Worm (Caenorhabditis elegans) whole organism, L4/young adult: ENCODE data around the gene hmt-1.
A peak's percentile ranks its signal among the peaks of the same experiment; 100 is the strongest.
"Not testable (repeated sequence)": the region's sequence is repeated elsewhere in the genome, so short reads cannot be mapped to it uniquely, and the experiment has no call there.

ENCODE experiments used
- W03F9.2 ChIP-seq: fragments of 150-350 bp; optimal IDR thresholded peaks from 2 replicates; lab custom pipeline; 2014; ENCODE audit warnings: missing biosample characterization, missing genetic modification characterization
- dao-5 ChIP-seq: sonication (generic microtip); optimal IDR thresholded peaks from 2 replicates; lab custom pipeline; 2016; ENCODE audit warnings: missing genotype, missing genetic modification characterization, moderate library complexity, missing compliant biosample characterization
- him-1 ChIP-seq: sonication (generic microtip); optimal IDR thresholded peaks from 2 replicates; lab custom pipeline; 2016; ENCODE audit warnings: missing genotype, missing genetic modification reagents, missing genetic modification characterization, missing compliant biosample characterization

hmt-1 gene

DNA sequence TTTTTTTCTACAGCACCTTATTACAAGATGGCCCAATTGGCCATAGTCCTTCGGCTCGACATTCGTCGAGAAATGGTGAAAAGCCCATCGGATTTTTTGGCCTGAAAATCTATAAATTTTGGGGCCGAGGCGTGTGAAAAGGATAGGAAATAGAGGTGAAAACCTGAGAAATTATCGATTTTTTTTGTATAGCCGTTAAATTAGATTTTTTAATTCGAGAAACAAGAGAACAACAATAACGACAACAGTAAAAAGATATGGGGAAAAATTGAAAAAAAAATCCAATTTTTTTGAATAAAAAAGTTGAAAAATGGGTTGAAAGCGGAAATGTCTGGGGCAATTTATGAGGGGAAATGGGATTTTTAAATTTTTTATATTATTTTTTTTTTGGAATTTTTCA lies at the start of gene hmt-1:
Gene hmt-1, minus strand, starts transcription at position 101 of the 400 bp plus-strand sequence.
- no peak for TF ChIP-seq him-1 (tag; lab: Kevin White, UChicago)

DNA sequence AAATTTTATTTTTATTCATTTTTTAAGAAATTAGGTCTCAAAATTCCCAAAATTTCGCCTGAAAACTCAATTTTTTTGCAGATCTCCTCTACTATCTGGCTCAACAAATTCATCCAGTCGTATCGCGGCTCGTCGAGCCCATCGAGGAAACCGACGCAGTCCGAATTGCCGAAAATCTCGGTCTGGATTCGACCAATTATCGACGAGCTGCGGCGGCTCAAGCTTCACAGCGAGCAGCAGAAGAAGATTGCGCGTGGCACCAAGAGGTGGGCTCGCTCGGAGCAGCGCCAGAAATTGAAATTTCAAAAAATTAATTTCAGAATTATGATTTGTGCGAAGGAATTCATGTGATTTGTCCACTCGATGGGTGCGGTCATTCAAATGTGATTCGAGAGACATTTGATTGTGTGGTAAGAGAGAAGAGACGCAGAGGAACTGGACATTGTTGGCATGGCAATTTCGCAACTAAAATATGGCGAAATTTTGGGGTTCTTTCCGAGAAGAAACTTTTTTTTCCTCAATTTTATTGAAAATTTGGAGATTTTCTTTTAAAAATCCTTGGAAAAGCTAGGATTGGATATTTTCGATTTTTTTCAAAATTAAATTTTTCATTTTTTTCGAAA lies 49.6 kb upstream of the hmt-1 start:
- TF ChIP-seq W03F9.2 (tag; lab: Kevin White, UChicago), result no peak
- TF ChIP-seq dao-5 (tag; lab: Kevin White, UChicago), result no peak
- TF ChIP-seq him-1 (tag; lab: Kevin White, UChicago), result no peak

DNA sequence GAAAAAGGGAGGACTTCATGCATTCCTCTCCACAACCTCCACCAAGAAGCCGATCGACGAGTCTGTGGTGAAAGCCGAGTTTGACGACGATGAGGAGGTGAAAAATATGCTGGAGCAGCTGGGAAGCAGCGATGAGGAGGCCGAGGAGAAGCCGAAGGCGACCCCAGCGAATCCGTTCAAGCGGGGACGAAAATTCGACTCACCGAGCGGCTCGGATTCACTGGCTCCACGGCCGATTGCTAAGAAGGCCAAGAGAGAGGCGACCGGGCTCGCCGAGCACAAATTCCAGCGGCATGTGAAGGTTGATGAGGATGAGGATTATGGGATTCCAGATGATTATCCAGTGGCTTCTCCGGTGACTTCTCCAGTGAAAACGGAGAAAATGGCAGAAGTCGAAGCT lies 43.1 kb upstream of the hmt-1 start:
- TF ChIP-seq him-1 (tag; lab: Kevin White, UChicago) (no peak), dao-5 (tag; lab: Kevin White, UChicago) (no peak), W03F9.2 (tag; lab: Kevin White, UChicago) (no peak)

DNA sequence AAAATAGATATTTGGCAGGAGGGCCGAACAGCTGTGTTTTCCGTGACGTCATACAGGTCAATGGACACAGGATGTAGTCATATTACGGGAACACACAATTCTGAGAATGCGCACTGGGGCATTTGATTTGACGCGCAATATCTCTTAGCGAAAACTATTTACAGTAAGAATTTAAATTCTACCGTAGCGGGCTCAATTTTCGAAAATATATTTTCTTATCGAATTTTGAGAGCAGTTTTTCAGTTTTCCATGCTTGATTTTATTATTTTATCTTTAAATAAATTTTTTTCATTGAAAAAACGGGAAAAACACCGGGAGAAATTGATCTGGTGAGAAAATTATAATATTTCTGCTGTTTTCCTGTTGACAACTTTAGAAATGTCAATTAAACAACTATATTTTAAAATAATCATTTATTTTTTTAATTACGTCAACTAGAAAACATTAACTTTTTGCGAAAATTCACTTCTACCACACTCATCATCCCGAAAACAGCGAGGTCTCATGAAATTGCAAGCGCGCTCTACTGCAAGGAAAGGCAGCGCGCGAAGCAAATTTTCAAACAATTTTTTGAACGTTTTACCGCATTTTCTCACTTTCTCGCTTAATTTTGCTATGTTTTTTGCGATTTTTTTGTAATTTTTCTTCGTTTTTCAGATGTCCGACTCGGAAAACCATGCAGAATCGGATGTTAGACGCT lies 42.2 kb upstream of the hmt-1 start, which contains the start of the genes Y47D3A.1 and pola-1:
Gene Y47D3A.1, minus strand, starts transcription at position 51 of the 700 bp plus-strand sequence.
Gene pola-1, plus strand, starts transcription at position 658 of the 700 bp plus-strand sequence.
- TF ChIP-seq dao-5 (tag; lab: Kevin White, UChicago), result no peak
- peak; percentile 85 for TF ChIP-seq W03F9.2 (tag; lab: Kevin White, UChicago)

DNA sequence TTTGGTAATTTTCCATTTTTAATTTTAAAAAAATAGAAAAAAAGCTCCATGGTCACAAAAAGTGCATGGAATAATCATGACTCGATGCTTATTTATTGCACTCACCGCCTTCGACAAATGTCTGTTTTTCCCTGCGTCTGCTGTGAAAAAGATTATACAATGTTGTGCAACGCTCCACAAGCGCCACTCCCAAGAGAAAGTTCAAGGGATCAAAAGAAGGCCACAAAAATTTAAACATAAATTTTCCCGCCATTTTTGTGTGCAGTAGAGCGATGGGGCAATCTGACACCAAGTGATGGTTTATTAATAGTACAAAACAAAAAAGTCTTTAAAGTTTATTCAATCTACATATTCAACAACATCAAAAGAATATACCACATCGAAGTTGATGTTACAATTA lies 39.2 kb upstream of the hmt-1 start, which contains the start of gene fbxa-128:
Gene fbxa-128, minus strand, starts transcription at position 192 of the 400 bp plus-strand sequence.
- TF ChIP-seq dao-5 (tag; lab: Kevin White, UChicago) (no peak), W03F9.2 (tag; lab: Kevin White, UChicago) (no peak), him-1 (tag; lab: Kevin White, UChicago) (no peak)

DNA sequence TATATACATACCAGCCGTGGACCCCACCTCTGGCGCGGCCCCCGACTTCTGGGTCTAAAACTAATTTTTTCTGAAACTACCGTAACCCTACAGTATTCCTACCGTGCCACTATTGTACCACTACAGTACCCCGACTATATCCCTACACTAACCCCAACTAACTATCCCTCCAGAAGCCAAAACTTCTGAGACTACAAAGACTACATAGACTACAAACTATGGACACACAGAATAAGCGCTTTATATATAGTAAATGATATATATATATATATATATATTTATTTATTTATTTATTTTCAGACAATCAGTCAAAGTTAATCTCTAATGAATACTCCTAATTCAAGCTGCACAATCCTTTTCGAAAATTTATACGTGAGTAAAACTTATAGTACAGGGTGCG lies 31.7 kb upstream of the hmt-1 start, which contains the start of gene pha-1:
Gene pha-1, plus strand, starts transcription at position 301 of the 400 bp plus-strand sequence.
- TF ChIP-seq dao-5, him-1, W03F9.2 (tag; lab: Kevin White, UChicago): not testable (repeated sequence)

DNA sequence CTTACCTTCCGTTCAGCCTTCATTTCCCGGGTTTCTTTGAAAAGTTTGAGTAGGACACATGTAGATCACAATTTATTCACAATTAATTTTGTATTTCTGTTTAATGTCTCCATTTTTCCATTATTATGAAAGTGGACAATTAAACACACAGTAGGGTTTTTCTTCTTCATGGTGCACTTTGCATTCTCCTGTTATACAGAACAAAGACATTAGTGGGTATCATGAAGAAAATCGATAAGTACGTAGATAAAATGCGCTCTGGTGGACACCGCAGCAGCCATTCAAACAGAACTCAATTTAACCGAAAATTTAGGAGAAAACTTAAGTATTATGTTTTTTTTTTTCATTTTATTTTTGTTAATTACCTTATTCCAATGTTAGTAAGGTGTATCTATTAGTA lies 29.6 kb upstream of the hmt-1 start:
- TF ChIP-seq dao-5 (tag; lab: Kevin White, UChicago), result no peak
- TF ChIP-seq W03F9.2 (tag; lab: Kevin White, UChicago), result no peak
- no peak for TF ChIP-seq him-1 (tag; lab: Kevin White, UChicago)

DNA sequence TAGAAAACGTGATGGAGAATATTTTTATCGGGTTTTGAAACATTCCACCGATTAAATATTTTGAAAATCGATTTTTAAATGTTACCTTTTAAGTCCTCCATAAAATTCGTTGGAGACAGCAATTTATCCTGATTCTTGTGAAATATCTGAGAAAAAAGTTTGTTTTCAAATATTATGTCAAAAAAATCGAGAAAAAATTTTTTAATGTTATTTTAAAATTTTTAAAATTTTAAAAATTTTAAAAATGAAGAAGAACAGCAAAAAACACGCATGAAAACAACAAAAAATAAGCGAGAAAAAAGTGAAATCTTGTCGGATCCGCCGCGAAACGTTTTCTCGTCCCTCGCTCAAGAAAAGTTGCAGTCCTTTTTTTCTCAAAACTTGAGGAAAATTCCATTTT lies 27.8 kb upstream of the hmt-1 start, which contains the start of gene Y48A6C.8:
Gene Y48A6C.8, minus strand, starts transcription at position 101 of the 400 bp plus-strand sequence.
- TF ChIP-seq dao-5 (tag; lab: Kevin White, UChicago), result no peak
- no peak for TF ChIP-seq W03F9.2 (tag; lab: Kevin White, UChicago)
- TF ChIP-seq him-1 (tag; lab: Kevin White, UChicago), result no peak

DNA sequence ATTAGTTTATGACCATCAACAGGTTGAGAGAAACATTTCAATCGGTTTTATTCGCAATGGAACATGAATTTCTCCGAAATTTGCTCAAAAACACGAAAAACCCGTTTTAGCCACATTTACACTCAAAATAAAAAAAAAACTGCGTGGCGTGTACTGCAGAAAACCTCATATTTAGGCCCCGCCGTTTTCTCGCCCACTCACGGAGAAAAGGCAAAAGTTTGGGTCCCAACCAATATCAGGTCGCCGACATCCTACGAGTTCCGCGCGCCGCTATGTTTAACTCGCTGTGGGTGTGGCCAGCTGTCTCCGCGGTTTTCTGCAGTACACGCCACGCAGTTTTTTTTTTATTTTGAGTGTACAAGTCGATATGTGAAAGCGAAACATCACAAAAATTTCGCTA lies 24.1 kb upstream of the hmt-1 start:
- TF ChIP-seq dao-5 (tag; lab: Kevin White, UChicago) (no peak), him-1 (tag; lab: Kevin White, UChicago) (no peak), W03F9.2 (tag; lab: Kevin White, UChicago) (no peak)

DNA sequence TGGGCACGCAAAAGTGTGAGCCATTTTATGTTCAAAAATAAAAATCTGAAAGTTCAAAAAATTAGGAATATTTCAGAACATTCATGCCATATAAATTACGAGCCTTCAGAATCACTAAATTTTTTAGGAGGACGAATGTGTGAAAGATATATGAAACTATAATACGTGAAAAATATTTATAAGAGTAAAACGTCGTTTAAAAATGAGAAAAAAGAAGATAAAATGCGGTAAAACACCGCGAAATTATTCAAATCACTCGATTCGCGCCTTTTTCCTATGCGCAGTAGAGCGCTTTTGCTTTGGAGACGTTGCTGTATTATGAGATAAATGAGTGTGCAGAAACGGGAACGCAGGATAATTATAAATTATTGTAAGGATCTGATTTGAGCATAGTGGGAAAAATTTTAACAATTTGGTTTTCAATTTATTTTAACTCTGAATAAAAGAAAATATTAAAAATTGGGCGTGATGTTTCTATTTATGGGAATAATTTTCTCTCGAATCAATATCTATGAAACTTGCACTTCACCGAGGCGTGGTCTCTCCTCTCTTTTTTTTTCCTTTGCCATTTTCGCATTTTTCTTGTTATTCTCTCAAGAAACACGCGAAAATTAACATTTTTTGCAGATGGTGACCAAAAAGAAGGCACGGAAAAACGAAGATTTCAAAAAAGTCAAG lies 19.6 kb upstream of the hmt-1 start, which contains the start of the genes sup-35 and Y48A6C.4:
Gene sup-35, minus strand, starts transcription at position 51 of the 678 bp plus-strand sequence.
Gene Y48A6C.4, plus strand, starts transcription at position 628 of the 678 bp plus-strand sequence.
- TF ChIP-seq dao-5 (tag; lab: Kevin White, UChicago) (no peak), W03F9.2 (tag; lab: Kevin White, UChicago) (peak; percentile 86), him-1 (tag; lab: Kevin White, UChicago) (no peak)

DNA sequence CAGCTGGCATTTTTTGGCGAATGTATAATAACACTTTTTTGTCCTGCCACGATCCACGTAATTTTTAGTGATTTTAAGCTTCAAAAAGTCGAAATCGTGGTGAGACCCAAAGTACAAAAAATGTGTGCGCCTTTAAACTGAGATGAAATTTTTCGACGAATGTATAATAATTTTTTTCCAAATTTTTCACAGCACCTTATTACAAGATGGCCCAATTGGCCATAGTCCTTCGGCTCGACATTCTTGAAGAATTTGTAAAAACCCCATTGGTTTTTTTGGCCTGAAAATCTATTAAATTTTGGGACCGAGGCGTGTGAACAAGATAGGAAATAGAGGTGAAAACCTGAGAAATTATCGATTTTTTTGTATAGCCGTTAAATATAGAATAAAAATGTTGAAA lies 16.2 kb upstream of the hmt-1 start:
- TF ChIP-seq dao-5 (tag; lab: Kevin White, UChicago), result no peak
- no peak for TF ChIP-seq him-1 (tag; lab: Kevin White, UChicago)
- no peak for TF ChIP-seq W03F9.2 (tag; lab: Kevin White, UChicago)

DNA sequence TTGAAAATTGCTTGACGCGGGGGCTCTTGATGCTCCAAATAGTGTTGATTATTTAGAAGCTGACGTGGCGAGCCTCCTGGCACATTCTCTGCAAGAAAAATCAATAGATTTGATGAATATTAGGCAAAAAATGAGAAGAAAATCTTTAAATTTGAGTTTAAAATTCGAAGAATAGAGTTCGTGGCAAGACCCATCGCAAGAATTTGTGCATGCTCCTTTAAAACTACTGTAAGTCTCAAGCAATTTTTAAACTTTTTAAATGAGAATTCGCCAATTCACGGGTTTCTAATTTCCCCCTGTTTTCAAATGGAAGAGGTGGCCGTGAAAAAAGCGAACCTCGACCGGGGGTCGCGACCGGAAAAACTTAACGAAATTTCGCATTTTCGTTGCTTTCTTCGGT lies 14.1 kb upstream of the hmt-1 start:
- no peak for TF ChIP-seq dao-5 (tag; lab: Kevin White, UChicago)
- no peak for TF ChIP-seq W03F9.2 (tag; lab: Kevin White, UChicago)
- no peak for TF ChIP-seq him-1 (tag; lab: Kevin White, UChicago)

DNA sequence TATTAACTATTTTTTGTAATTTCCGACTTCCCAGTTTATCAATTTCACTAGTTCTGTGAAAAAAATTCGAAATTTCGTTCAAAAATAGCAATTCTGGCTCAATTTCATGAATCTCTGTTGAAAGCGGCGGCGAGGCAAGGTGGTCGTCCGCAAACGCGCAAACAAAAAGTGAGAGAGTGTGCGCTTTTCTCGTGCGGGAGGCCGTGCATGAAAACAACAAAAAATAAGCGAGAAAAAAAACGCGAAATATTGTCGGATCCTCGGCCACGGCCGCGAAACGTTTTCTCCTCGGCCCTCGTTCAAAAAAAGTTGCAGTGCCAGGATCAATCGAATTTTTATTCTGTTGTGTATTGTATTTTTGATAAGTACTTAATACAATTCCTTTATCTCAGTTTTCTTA lies 13.0 kb upstream of the hmt-1 start:
- TF ChIP-seq W03F9.2 (tag; lab: Kevin White, UChicago) (peak; percentile 9), dao-5 (tag; lab: Kevin White, UChicago) (no peak), him-1 (tag; lab: Kevin White, UChicago) (peak; percentile 31)
